Worm (Caenorhabditis elegans): ENCODE results near the gene ZK381.62.

DNA sequence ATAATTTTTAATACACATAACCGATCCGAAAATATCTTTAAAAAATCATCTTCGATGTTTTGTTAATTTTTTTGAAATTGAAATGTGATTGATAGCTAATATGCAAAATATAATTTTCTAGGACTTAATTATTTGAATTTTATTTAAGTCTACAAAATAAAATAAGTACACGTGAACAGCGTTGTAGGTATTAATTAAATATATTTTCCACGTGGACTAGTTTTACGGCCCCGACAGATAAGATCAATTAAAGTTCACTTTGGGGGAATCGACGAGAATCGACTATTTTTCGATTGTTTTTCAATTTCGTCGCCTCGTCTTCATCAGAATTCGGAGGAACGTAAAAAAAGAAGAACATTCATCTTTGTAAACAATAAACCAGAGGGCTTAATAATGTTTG, 28.1 kb upstream of the ZK381.62 start, which contains the start of gene C25A8.5:
- TF ChIP-seq T22C8.4 (GFP tag; IDR thresholded peaks at IDR 0.05) (no peak), flt-1 (GFP tag; IDR thresholded peaks at IDR 0.05) (no peak), tab-1 (GFP tag; IDR thresholded peaks at IDR 0.05) (no peak), ref-1 (GFP tag; conservative IDR thresholded peaks at IDR 0.05) (no peak), klf-2 (GFP tag; conservative IDR thresholded peaks at IDR 0.05) (no peak)

Data from whole organism, midembryonic.